Fruit fly (Drosophila melanogaster): ENCODE data around the gene Srp9.

The Srp9 gene

DNA sequence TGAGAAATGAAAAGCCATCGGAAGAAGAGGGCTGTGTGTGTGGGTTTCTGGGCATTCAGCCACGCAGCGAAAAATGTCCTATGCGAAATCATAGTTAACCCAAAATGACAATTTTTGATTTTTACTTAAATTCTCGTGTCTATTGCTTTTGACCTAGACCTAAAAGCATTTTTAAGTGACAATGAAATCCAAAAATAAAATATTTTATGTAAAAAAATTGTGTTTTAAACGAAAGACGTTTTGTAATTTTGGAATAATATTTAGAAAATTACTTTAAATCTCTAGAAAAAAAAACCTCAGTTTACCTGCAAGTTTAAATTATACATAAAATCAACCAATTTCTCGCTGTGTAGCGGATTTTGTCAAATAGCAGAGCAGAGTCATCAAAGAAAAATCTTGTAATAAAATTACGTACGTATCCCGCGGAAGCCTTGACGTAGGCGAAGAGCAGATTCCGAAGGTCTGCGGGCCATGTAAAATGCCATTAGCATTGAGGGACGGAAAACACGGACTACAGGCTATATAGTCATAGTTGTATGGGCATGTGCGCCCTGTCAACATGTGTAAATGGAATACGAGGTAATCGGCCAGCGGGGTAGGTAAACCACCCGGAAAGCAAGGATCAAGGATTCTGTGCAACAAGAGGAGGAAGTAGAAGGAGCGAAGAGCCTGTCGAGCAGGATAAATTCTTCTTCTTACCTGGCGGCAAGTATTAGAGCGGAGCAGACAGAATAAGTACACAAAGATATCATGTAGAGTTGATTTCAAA lies 26.3 kb upstream of the Srp9 start:
- TF ChIP-seq Hr96 (GFP tag; optimal IDR thresholded peaks at IDR 0.05) (no peak), cnc (optimal IDR thresholded peaks at IDR 0.05) (no peak)

dm6 chr3L:7910916-7911467 lies 25.2 kb upstream of the Srp9 start:
- TF ChIP-seq pad (GFP tag; optimal IDR thresholded peaks at IDR 0.05) = peak; percentile 95
- no peak for TF ChIP-seq CG7045 (GFP tag; optimal IDR thresholded peaks at IDR 0.05)
- TF ChIP-seq Crg-1 (GFP tag; optimal IDR thresholded peaks at IDR 0.05) = no peak
- TF ChIP-seq cic (GFP tag; optimal IDR thresholded peaks at IDR 0.05) = no peak
- TF ChIP-seq CG7101 (tag; optimal IDR thresholded peaks at IDR 0.05) = no peak

DNA sequence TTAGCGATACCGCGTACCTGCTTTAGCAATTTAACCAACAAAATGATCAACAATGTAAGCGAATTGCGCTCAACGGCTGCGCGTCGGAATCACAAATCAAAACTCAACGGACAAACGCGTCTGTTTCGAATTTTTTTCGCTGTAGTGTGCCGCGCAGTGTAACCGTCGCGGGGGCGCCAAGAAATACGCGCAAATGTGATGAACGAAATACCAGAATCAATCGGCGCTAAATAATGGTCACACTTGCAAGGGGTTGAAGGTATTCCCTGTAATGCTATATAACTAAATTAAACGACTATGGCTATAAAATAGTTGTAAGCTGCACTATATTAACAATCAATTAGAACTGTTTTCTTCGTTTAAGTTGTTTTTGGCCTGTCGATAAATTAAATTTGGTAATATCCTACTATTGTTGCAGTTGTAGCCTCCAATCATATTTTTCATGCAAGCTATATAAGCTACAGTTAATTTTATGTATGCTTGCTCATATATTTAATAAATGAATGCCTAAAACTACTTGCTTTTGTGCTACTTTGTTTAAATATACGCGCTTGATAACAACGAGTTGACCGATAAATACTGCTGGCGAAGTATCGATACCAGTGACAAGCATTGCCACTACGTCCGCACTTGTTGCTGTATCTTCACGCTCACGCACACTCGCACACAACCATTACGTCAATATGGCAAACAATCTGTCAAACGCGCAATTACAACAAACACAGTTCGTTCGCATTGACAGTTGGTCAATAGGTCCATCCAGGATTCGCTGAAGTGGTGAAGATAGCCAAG lies 24.2 kb upstream of the Srp9 start, which contains the start of the genes pbl and CG8281:
TSS of gene pbl (minus strand) at position 190 of the 792 bp plus-strand sequence.
TSS of gene CG8281 (plus strand) at position 699 of the 792 bp plus-strand sequence.
- TF ChIP-seq tj (GFP tag; optimal IDR thresholded peaks at IDR 0.05) (no peak), CG33017 (tag; optimal IDR thresholded peaks at IDR 0.05) (peak; percentile 25), CG7101 (tag; optimal IDR thresholded peaks at IDR 0.05) (peak; percentile 27), CG14711 (tag; optimal IDR thresholded peaks at IDR 0.05) (peak; percentile 3), toe (GFP tag; optimal IDR thresholded peaks at IDR 0.05) (peak; percentile 46), ovo (GFP tag; optimal IDR thresholded peaks at IDR 0.05) (no peak), CG7045 (GFP tag; optimal IDR thresholded peaks at IDR 0.05) (peak; percentile 24), pad (GFP tag; optimal IDR thresholded peaks at IDR 0.05) (no peak), cic (GFP tag; optimal IDR thresholded peaks at IDR 0.05) (no peak), CG5204 (GFP tag; optimal IDR thresholded peaks at IDR 0.05) (peak; percentile 28), Crg-1 (GFP tag; optimal IDR thresholded peaks at IDR 0.05) (peak; percentile 35), CG1620 (GFP tag; optimal IDR thresholded peaks at IDR 0.05) (peak; percentile 19), bab1 (GFP tag; optimal IDR thresholded peaks at IDR 0.05) (peak; percentile 45), Hr96 (GFP tag; optimal IDR thresholded peaks at IDR 0.05) (no peak), Clk (GFP tag; optimal IDR thresholded peaks at IDR 0.05) (no peak), CG12768 (GFP tag; optimal IDR thresholded peaks at IDR 0.05) (peak; percentile 43), Mnt (GFP tag; optimal IDR thresholded peaks at IDR 0.05) (peak; percentile 20), cnc (optimal IDR thresholded peaks at IDR 0.05) (no peak), CG11617 (GFP tag; optimal IDR thresholded peaks at IDR 0.05) (peak; percentile 30), kay (GFP tag; ENCODE audit: borderline replicate concordance) (no peak)

- TF ChIP-seq CG12768 (GFP tag; optimal IDR thresholded peaks at IDR 0.05) = no peak
- peak; percentile 39 for TF ChIP-seq bab1 (GFP tag; optimal IDR thresholded peaks at IDR 0.05)
- TF ChIP-seq CG33017 (tag; optimal IDR thresholded peaks at IDR 0.05) = no peak
- TF ChIP-seq Crg-1 (GFP tag; optimal IDR thresholded peaks at IDR 0.05) = no peak
These were observed 21.1 kb upstream of the Srp9 start, which contains the start of gene Tmem43 for dm6 chr3L:7914969-7915596. Gene Tmem43, minus strand, starts transcription at chr3L:7915120.

- TF ChIP-seq Mnt (GFP tag; optimal IDR thresholded peaks at IDR 0.05) (no peak), Clk (GFP tag; optimal IDR thresholded peaks at IDR 0.05) (no peak), toe (GFP tag; optimal IDR thresholded peaks at IDR 0.05) (no peak), bab1 (GFP tag; optimal IDR thresholded peaks at IDR 0.05) (no peak), cnc (optimal IDR thresholded peaks at IDR 0.05) (no peak), CG11617 (GFP tag; optimal IDR thresholded peaks at IDR 0.05) (no peak), ovo (GFP tag; optimal IDR thresholded peaks at IDR 0.05) (no peak), Hr96 (GFP tag; optimal IDR thresholded peaks at IDR 0.05) (no peak), kay (GFP tag; ENCODE audit: borderline replicate concordance) (no peak), tj (GFP tag; optimal IDR thresholded peaks at IDR 0.05) (no peak), CG12768 (GFP tag; optimal IDR thresholded peaks at IDR 0.05) (no peak), CG7045 (GFP tag; optimal IDR thresholded peaks at IDR 0.05) (no peak), CG33017 (tag; optimal IDR thresholded peaks at IDR 0.05) (no peak), CG1620 (GFP tag; optimal IDR thresholded peaks at IDR 0.05) (no peak)
These were observed 20.2 kb upstream of the Srp9 start for dm6 chr3L:7915808-7916619.

DNA sequence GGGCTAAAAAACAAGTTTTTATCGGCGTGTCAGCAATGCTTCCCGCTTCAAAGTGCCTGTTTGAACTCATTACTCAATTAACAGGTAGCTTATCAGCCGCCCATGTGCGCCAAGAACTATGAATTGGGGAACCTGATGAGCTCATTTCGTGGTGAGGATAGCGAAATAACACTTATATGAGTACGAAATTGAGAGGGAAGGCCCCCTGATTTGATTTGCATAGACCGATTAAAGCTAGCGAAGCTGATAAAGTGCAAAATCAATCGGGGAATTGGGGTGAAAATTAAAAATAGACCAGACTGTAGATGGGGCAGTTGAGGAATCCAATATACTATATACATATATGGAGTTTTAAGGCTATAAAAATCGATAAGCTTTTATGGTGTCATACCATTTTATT lies 2.0 kb upstream of the Srp9 start:
- TF ChIP-seq kay (GFP tag; ENCODE audit: borderline replicate concordance) (peak; percentile 47), Mnt (GFP tag; optimal IDR thresholded peaks at IDR 0.05) (peak; percentile 32), cic (GFP tag; optimal IDR thresholded peaks at IDR 0.05) (no peak)

Data from whole organism, adult.